Worm (Caenorhabditis elegans) whole organism, L3 larva: Measurements from ENCODE around the gene C44H4.6.

ENCODE experiments used
- ama-1 ChIP-seq: fragments of 150-350 bp; optimal IDR thresholded peaks from 2 replicates; lab custom pipeline; 2018
- egl-5 ChIP-seq: fragments of 150-350 bp; optimal IDR thresholded peaks from 2 replicates; lab custom pipeline; 2017; ENCODE audit warnings: missing biosample characterization, missing genetic modification reagents, missing genetic modification characterization, inconsistent platforms
- elt-3 ChIP-seq, 3 experiments: fragments of 150-350 bp in 1 of 3; sonication (generic microtip) in 2 of 3; optimal IDR thresholded peaks; 2 replicates in 2 of 3; 4 replicates in 1 of 3; lab custom pipeline; 2014 to 2017; ENCODE audit warnings: missing biosample characterization in 3 of 3, missing genetic modification characterization in 3 of 3
- lin-39 ChIP-seq: fragments of 150-350 bp; optimal IDR thresholded peaks from 2 replicates; lab custom pipeline; 2018; ENCODE audit warnings: missing biosample characterization, missing genetic modification reagents, missing genetic modification characterization
- mdl-1 ChIP-seq: fragments of 150-350 bp; optimal IDR thresholded peaks from 2 replicates; lab custom pipeline; 2014; ENCODE audit warnings: missing biosample characterization, missing genetic modification characterization
- nfya-1 ChIP-seq: sonication (generic microtip); optimal IDR thresholded peaks from 2 replicates; lab custom pipeline; 2017; ENCODE audit warnings: missing genetic modification characterization, mild to moderate bottlenecking, missing compliant biosample characterization, antibody characterized with exemption, moderate library complexity; ENCODE audit not compliant: insufficient read depth
- nhr-11 ChIP-seq: fragments of 150-350 bp; optimal IDR thresholded peaks from 2 replicates; lab custom pipeline; 2014; ENCODE audit warnings: missing biosample characterization, missing genetic modification characterization
- nhr-237 ChIP-seq: fragments of 150-350 bp; optimal IDR thresholded peaks from 2 replicates; lab custom pipeline; 2014; ENCODE audit warnings: missing biosample characterization, missing genetic modification characterization
- pha-4 ChIP-seq: fragments of 150-350 bp; optimal IDR thresholded peaks from 2 replicates; lab custom pipeline; 2014; ENCODE audit warnings: missing biosample characterization, missing genetic modification reagents, missing genetic modification characterization
- skn-1 ChIP-seq: fragments of 150-350 bp; optimal IDR thresholded peaks from 2 replicates; lab custom pipeline; 2014; ENCODE audit warnings: missing biosample characterization, missing genetic modification characterization
- unc-62 ChIP-seq: fragments of 150-350 bp; sonication (generic microtip); optimal IDR thresholded peaks from 4 replicates; lab custom pipeline; 2014; ENCODE audit warnings: missing biosample characterization, missing genetic modification reagents, missing genetic modification characterization
- ztf-4 ChIP-seq: fragments of 150-350 bp; optimal IDR thresholded peaks from 2 replicates; lab custom pipeline; 2014; ENCODE audit warnings: missing biosample characterization, missing genetic modification characterization

ce11 chrX:14594825-14595224 lies 4.3 kb downstream of the C44H4.6 start, which contains the start of gene C44H4.8:
- no peak for TF ChIP-seq nhr-11 (tag; lab: Kevin White, UChicago)
- no peak for TF ChIP-seq ama-1
- TF ChIP-seq pha-4 (tag; lab: Kevin White, UChicago) = no peak
- TF ChIP-seq nfya-1 (tag; lab: Kevin White, UChicago) = no peak
- no peak for TF ChIP-seq mdl-1 (tag; lab: Kevin White, UChicago)
- TF ChIP-seq skn-1 (tag; lab: Kevin White, UChicago) = no peak
- TF ChIP-seq unc-62 (GFP tag; lab: Kevin White, UChicago) = no peak
- TF ChIP-seq ztf-4 (tag; lab: Kevin White, UChicago) = no peak
- TF ChIP-seq elt-3 (tag; optimal IDR thresholded peaks at IDR 0.05; lab: Kevin White, UChicago) = no peak
- TF ChIP-seq nhr-237 = no peak
- TF ChIP-seq lin-39 (tag; lab: Kevin White, UChicago) = no peak
- no peak for TF ChIP-seq egl-5 (tag; lab: Kevin White, UChicago)
